Worm (Caenorhabditis elegans): ENCODE results near the gene R07A4.2.
A peak's percentile ranks its signal among the peaks of the same experiment; 100 is the strongest.

The R07A4.2 gene

ce11 chrX:10734026-10734425 lies 12.3 kb downstream of the R07A4.2 start, which contains the start of gene egl-36:
Gene egl-36, plus strand, starts transcription at chrX:10734326.
- TF ChIP-seq aha-1 (tag) (peak; percentile 32), zfp-3 (GFP tag; conservative IDR thresholded peaks at IDR 0.05) (no peak)

ce11 chrX:10731837-10732236 lies 14.5 kb downstream of the R07A4.2 start:
- no peak for TF ChIP-seq hlh-30 (tag; optimal IDR thresholded peaks at IDR 0.05; ENCODE audit: insufficient read depth)
- peak; percentile 77; the same call in 1 of the 2 replicates for TF ChIP-seq dmd-8 (GFP tag; IDR thresholded peaks at IDR 0.05)
- TF ChIP-seq mxl-3 (GFP tag; optimal IDR thresholded peaks at IDR 0.05) = no peak
- no peak for TF ChIP-seq mxl-2 (GFP tag; conservative IDR thresholded peaks at IDR 0.05)
- 0 out of 2 replicates have a peak, but pooled peaks have one; percentile 13 for TF ChIP-seq php-3 (GFP tag; IDR thresholded peaks at IDR 0.05)
- TF ChIP-seq snpc-1.2 (GFP tag; IDR thresholded peaks at IDR 0.05) = no peak
- no peak for TF ChIP-seq mdt-29 (GFP tag; IDR thresholded peaks at IDR 0.05)
- TF ChIP-seq zag-1 (tag; optimal IDR thresholded peaks at IDR 0.05) = no peak
- no peak for TF ChIP-seq nhr-76 (tag; optimal IDR thresholded peaks at IDR 0.05)
- no peak for TF ChIP-seq egl-43 (GFP tag; IDR thresholded peaks at IDR 0.05)
- no peak for TF ChIP-seq lin-15B (tag; optimal IDR thresholded peaks at IDR 0.05)
- TF ChIP-seq nhr-10 (tag; optimal IDR thresholded peaks at IDR 0.05) = no peak
- no peak for TF ChIP-seq nhr-111 (GFP tag; optimal IDR thresholded peaks at IDR 0.05)
- no peak for TF ChIP-seq pqm-1 (tag; optimal IDR thresholded peaks at IDR 0.05)
- 0 out of 2 replicates have a peak, but pooled peaks have one; percentile 24 for TF ChIP-seq zfp-3 (GFP tag; conservative IDR thresholded peaks at IDR 0.05)
- TF ChIP-seq ceh-62 (tag; optimal IDR thresholded peaks at IDR 0.05) = no peak
- TF ChIP-seq aly-2 (tag; optimal IDR thresholded peaks at IDR 0.05) = no peak
- peak; percentile 67 for TF ChIP-seq hmg-1.1 (GFP tag; IDR thresholded peaks at IDR 0.05)
- peak; percentile 3 for TF ChIP-seq lir-3 (tag; optimal IDR thresholded peaks at IDR 0.05)
- TF ChIP-seq ceh-44 (GFP tag; IDR thresholded peaks at IDR 0.05) = 0 out of 2 replicates have a peak, but pooled peaks have one; percentile 37
- TF ChIP-seq sdz-12 (GFP tag; optimal IDR thresholded peaks at IDR 0.05) = no peak
- TF ChIP-seq hlh-11 (tag; optimal IDR thresholded peaks at IDR 0.05) = no peak
- TF ChIP-seq F37D6.2 (tag; optimal IDR thresholded peaks at IDR 0.05) = no peak
- TF ChIP-seq gei-8 (GFP tag; optimal IDR thresholded peaks at IDR 0.05) = no peak
- peak; percentile 47 for TF ChIP-seq dve-1 (tag; optimal IDR thresholded peaks at IDR 0.05; ENCODE audit: insufficient read depth)
- peak; percentile 47; the same call in 1 of the 2 replicates for TF ChIP-seq dmd-6 (GFP tag; IDR thresholded peaks at IDR 0.05)
- no peak for TF ChIP-seq skn-1 (tag; optimal IDR thresholded peaks at IDR 0.05)
- TF ChIP-seq lin-38 (GFP tag; IDR thresholded peaks at IDR 0.05) = no peak
- TF ChIP-seq nhr-11 (tag; optimal IDR thresholded peaks at IDR 0.05) = no peak
- TF ChIP-seq saeg-2 (GFP tag; IDR thresholded peaks at IDR 0.05) = no peak
- peak; percentile 78; the same call in 1 of the 2 replicates for TF ChIP-seq pha-4 (GFP tag; IDR thresholded peaks at IDR 0.05)
- no peak for TF ChIP-seq pha-4 (tag; optimal IDR thresholded peaks at IDR 0.05)
- no peak for TF ChIP-seq F10B5.3 (tag; optimal IDR thresholded peaks at IDR 0.05)
- TF ChIP-seq daf-8 (GFP tag; IDR thresholded peaks at IDR 0.05) = no peak
- no peak for TF ChIP-seq unc-39 (tag; optimal IDR thresholded peaks at IDR 0.05)
- TF ChIP-seq F49E8.2 (tag; optimal IDR thresholded peaks at IDR 0.05; ENCODE audit: borderline replicate concordance) = no peak
- no peak for TF ChIP-seq Y5F2A.4 (GFP tag; optimal IDR thresholded peaks at IDR 0.05)
- TF ChIP-seq set-16 (GFP tag; IDR thresholded peaks at IDR 0.05) = no peak
- no peak for TF ChIP-seq ceh-32 (tag; optimal IDR thresholded peaks at IDR 0.05; ENCODE audit: poor library complexity)
- TF ChIP-seq aha-1 (tag) = no peak
- no peak for TF ChIP-seq snpc-4 (tag; optimal IDR thresholded peaks at IDR 0.05)
- no peak for TF ChIP-seq R02D3.7 (tag; optimal IDR thresholded peaks at IDR 0.05)
- TF ChIP-seq nhr-42 (GFP tag; IDR thresholded peaks at IDR 0.05) = no peak
- TF ChIP-seq nhr-6 (tag; optimal IDR thresholded peaks at IDR 0.05) = no peak
- no peak for TF ChIP-seq lin-29 (GFP tag; IDR thresholded peaks at IDR 0.05)
- TF ChIP-seq F44E2.7 (GFP tag; IDR thresholded peaks at IDR 0.05) = 0 out of 2 replicates have a peak, but pooled peaks have one; percentile 44
- peak; percentile 54; the same call in 1 of the 2 replicates for TF ChIP-seq madf-9 (GFP tag; conservative IDR thresholded peaks at IDR 0.05)
- no peak for TF ChIP-seq lin-13 (GFP tag; optimal IDR thresholded peaks at IDR 0.05)
- TF ChIP-seq nhr-25 (tag; optimal IDR thresholded peaks at IDR 0.05; ENCODE audit: borderline replicate concordance, insufficient read depth) = no peak
